ENCODE assay signal across 3 worm cellular contexts in the genomic region with DNA sequence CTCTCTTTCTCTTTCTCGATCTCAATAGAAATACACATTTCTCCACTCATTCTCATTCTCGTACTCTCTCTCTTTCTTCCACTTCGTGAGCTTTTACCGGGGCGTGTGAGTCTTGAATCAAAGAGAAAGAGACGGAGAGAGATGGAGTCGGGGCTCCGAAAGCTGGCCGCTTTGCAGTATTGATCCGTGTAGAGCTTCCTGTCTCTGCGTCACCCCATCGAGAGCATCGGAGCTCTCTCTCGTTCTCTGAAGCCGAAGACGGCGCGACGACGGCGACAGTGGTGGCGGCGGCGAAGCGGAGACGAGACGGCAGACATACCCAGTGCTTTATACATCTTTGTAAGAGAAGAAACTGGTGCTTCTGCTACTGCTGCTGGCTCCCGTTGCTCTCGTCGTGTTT.
A peak's percentile ranks its signal among the peaks of the same experiment; 100 is the strongest.
TF ChIP-seq lines count a peak whose summit lies in the region.

No protein-coding gene starts in this region.

TF ChIP-seq in whole organism, L1 larva, 84 proteins besides CTCF, POLR2A, EP300 and RAD21 (continued from another document and continues in another):
- TF ChIP-seq hpl-2 (GFP tag; optimal IDR thresholded peaks at IDR 0.05; lab: Kevin White, UChicago) (no peak), dpl-1 (GFP tag; optimal IDR thresholded peaks at IDR 0.05; lab: Kevin White, UChicago) (no peak), ztf-4 (tag; optimal IDR thresholded peaks at IDR 0.05; lab: Kevin White, UChicago) (peak; percentile 40), efl-1 (optimal IDR thresholded peaks at IDR 0.05; lab: Kevin White, UChicago) (peak; percentile 39 to 56), efl-1 (GFP tag; optimal IDR thresholded peaks at IDR 0.05 in 1 of 2; lab: Kevin White, UChicago) (peak in 1 of 2 experiments; percentile 30), mab-9 (GFP tag; IDR thresholded peaks at IDR 0.05; lab: Robert Waterston, UW) (0 out of 2 replicates have a peak, but pooled peaks have one; percentile 18), tlp-1 (tag; optimal IDR thresholded peaks at IDR 0.05; lab: Kevin White, UChicago) (no peak), lin-13 (GFP tag; optimal IDR thresholded peaks at IDR 0.05; lab: Kevin White, UChicago) (peak; percentile 6), C16A3.4 (tag; optimal IDR thresholded peaks at IDR 0.05; lab: Kevin White, UChicago) (no peak), ets-5 (GFP tag; IDR thresholded peaks at IDR 0.05; lab: Robert Waterston, UW) (no peak), nhr-84 (tag; optimal IDR thresholded peaks at IDR 0.05; lab: Kevin White, UChicago) (no peak), ama-1 (optimal IDR thresholded peaks at IDR 0.05; lab: Kevin White, UChicago) (no peak), elt-2 (tag; optimal IDR thresholded peaks at IDR 0.05; lab: Kevin White, UChicago) (no peak), jun-1 (tag; optimal IDR thresholded peaks at IDR 0.05; lab: Kevin White, UChicago) (peak; percentile 60), nhr-77 (tag; optimal IDR thresholded peaks at IDR 0.05; lab: Kevin White, UChicago) (peak; percentile 34), C34B4.2 (tag; optimal IDR thresholded peaks at IDR 0.05; lab: Kevin White, UChicago) (no peak), nhr-85 (tag; lab: Kevin White, UChicago) (no peak), hlh-17 (GFP tag; optimal IDR thresholded peaks at IDR 0.05; lab: Kevin White, UChicago; ENCODE audit: borderline replicate concordance) (no peak), skn-1 (tag; optimal IDR thresholded peaks at IDR 0.05; lab: Kevin White, UChicago) (peak; percentile 49), mep-1 (tag; optimal IDR thresholded peaks at IDR 0.05; lab: Kevin White, UChicago) (peak; percentile 75), ceh-63 (GFP tag; optimal IDR thresholded peaks at IDR 0.05; lab: Kevin White, UChicago) (no peak), efl-3 (GFP tag; optimal IDR thresholded peaks at IDR 0.05; lab: Kevin White, UChicago) (no peak), pax-3 (tag; optimal IDR thresholded peaks at IDR 0.05; lab: Kevin White, UChicago) (peak; percentile 32), ceh-88 (GFP tag; IDR thresholded peaks at IDR 0.05; lab: Robert Waterston, UW) (no peak), aly-2 (tag; optimal IDR thresholded peaks at IDR 0.05; lab: Kevin White, UChicago) (no peak), fos-1 (tag; optimal IDR thresholded peaks at IDR 0.05; lab: Kevin White, UChicago) (peak; percentile 70), nhr-11 (tag; optimal IDR thresholded peaks at IDR 0.05; lab: Kevin White, UChicago) (no peak), C04F5.9 (tag; optimal IDR thresholded peaks at IDR 0.05; lab: Kevin White, UChicago) (no peak), hlh-4 (tag; optimal IDR thresholded peaks at IDR 0.05; lab: Kevin White, UChicago) (no peak), sptf-1 (tag; optimal IDR thresholded peaks at IDR 0.05; lab: Kevin White, UChicago) (no peak), fkh-10 (GFP tag; optimal IDR thresholded peaks at IDR 0.05; lab: Kevin White, UChicago) (peak; percentile 89), ces-1 (GFP tag; optimal IDR thresholded peaks at IDR 0.05; lab: Kevin White, UChicago) (no peak), nhr-71 (tag; optimal IDR thresholded peaks at IDR 0.05; lab: Kevin White, UChicago) (peak; percentile 87), irx-1 (tag; optimal IDR thresholded peaks at IDR 0.05; lab: Kevin White, UChicago) (peak; percentile 37), rnt-1 (tag; optimal IDR thresholded peaks at IDR 0.05; lab: Kevin White, UChicago) (peak; percentile 58), egl-27 (tag; optimal IDR thresholded peaks at IDR 0.05; lab: Kevin White, UChicago) (peak in 1 of 2 experiments; percentile 19), nhr-28 (tag; optimal IDR thresholded peaks at IDR 0.05; lab: Kevin White, UChicago) (no peak), alr-1 (tag; optimal IDR thresholded peaks at IDR 0.05; lab: Kevin White, UChicago; ENCODE audit: borderline replicate concordance) (no peak), mef-2 (tag; optimal IDR thresholded peaks at IDR 0.05; lab: Kevin White, UChicago) (peak; percentile 67), lin-39 (tag; optimal IDR thresholded peaks at IDR 0.05; lab: Kevin White, UChicago) (no peak), nhr-90 (tag; optimal IDR thresholded peaks at IDR 0.05; lab: Kevin White, UChicago; ENCODE audit: poor library complexity) (no peak), ceh-90 (tag; optimal IDR thresholded peaks at IDR 0.05; lab: Kevin White, UChicago) (no peak), ceh-82 (tag; optimal IDR thresholded peaks at IDR 0.05; lab: Kevin White, UChicago) (peak; percentile 55 to 88 (median 69))

TF ChIP-seq in whole organism, L3 larva, 47 proteins besides CTCF, POLR2A, EP300 and RAD21 (continued from another document):
- no peak for TF ChIP-seq mml-1 (tag; optimal IDR thresholded peaks at IDR 0.05; lab: Kevin White, UChicago)
- peak; percentile 49 for TF ChIP-seq snpc-4 (tag; optimal IDR thresholded peaks at IDR 0.05; lab: Kevin White, UChicago)
- TF ChIP-seq ztf-11 (tag; optimal IDR thresholded peaks at IDR 0.05; lab: Kevin White, UChicago) = no peak
- TF ChIP-seq pha-4 (tag; optimal IDR thresholded peaks at IDR 0.05; lab: Kevin White, UChicago) = peak; percentile 41
- TF ChIP-seq nhr-43 (tag; optimal IDR thresholded peaks at IDR 0.05; lab: Kevin White, UChicago; ENCODE audit: poor library complexity, severe bottlenecking) = no peak
- TF ChIP-seq nhr-11 (tag; optimal IDR thresholded peaks at IDR 0.05; lab: Kevin White, UChicago) = peak; percentile 69

TF ChIP-seq in whole organism, young adult, 124 proteins besides CTCF, POLR2A, EP300 and RAD21 (continued from another document):
- peak; percentile 89 for TF ChIP-seq K12H6.12 (tag; optimal IDR thresholded peaks at IDR 0.05; lab: Kevin White, UChicago)
- no peak for TF ChIP-seq gei-17 (GFP tag; optimal IDR thresholded peaks at IDR 0.05; lab: Kevin White, UChicago)
- no peak for TF ChIP-seq snpc-3.4 (tag; optimal IDR thresholded peaks at IDR 0.05; lab: Kevin White, UChicago)
- no peak for TF ChIP-seq mes-4 (tag; optimal IDR thresholded peaks at IDR 0.05; lab: Kevin White, UChicago)
- TF ChIP-seq cebp-1 (GFP tag; IDR thresholded peaks at IDR 0.05; lab: Robert Waterston, UW) = no peak
- no peak for TF ChIP-seq cebp-1 (tag; optimal IDR thresholded peaks at IDR 0.05; lab: Kevin White, UChicago)
- TF ChIP-seq ztf-6 (GFP tag; IDR thresholded peaks at IDR 0.05; lab: Robert Waterston, UW) = no peak
- TF ChIP-seq hlh-26 (GFP tag; conservative IDR thresholded peaks at IDR 0.05; lab: Robert Waterston, UW) = no peak
- no peak for TF ChIP-seq Y56A3A.18 (GFP tag; IDR thresholded peaks at IDR 0.05; lab: Robert Waterston, UW)
- TF ChIP-seq ceh-40 (GFP tag; IDR thresholded peaks at IDR 0.05; lab: Robert Waterston, UW) = no peak
- no peak for TF ChIP-seq him-1 (tag; optimal IDR thresholded peaks at IDR 0.05; lab: Kevin White, UChicago)
- TF ChIP-seq rcor-1 (GFP tag; IDR thresholded peaks at IDR 0.05; lab: Robert Waterston, UW) = peak; percentile 73
- TF ChIP-seq B0019.2 (GFP tag; conservative IDR thresholded peaks at IDR 0.05; lab: Robert Waterston, UW) = no peak
- TF ChIP-seq nhr-120 (GFP tag; IDR thresholded peaks at IDR 0.05; lab: Robert Waterston, UW) = no peak
- no peak for TF ChIP-seq snpc-4 (GFP tag; optimal IDR thresholded peaks at IDR 0.05; lab: Kevin White, UChicago)
- no peak for TF ChIP-seq snpc-4 (tag; optimal IDR thresholded peaks at IDR 0.05; lab: Kevin White, UChicago)
TF ChIP-seq in whole organism, young adult: peak in this region for 19.
